Worm (Caenorhabditis elegans): ENCODE results near the gene C17G10.10.

C17G10.10 gene

ce11 chrII:5574925-5575324 lies 24.3 kb downstream of the C17G10.10 start (continued):
- TF ChIP-seq nhr-179 (tag; optimal IDR thresholded peaks at IDR 0.05): no peak
- TF ChIP-seq egrh-3 (GFP tag; IDR thresholded peaks at IDR 0.05): no peak
- TF ChIP-seq efl-1 (GFP tag; optimal IDR thresholded peaks at IDR 0.05): no peak
- no peak for TF ChIP-seq ceh-91 (GFP tag; IDR thresholded peaks at IDR 0.05)
- no peak for TF ChIP-seq ceh-27 (GFP tag; optimal IDR thresholded peaks at IDR 0.05)

- TF ChIP-seq hsf-1 (GFP tag; IDR thresholded peaks at IDR 0.05) (no peak), snpc-4 (GFP tag; optimal IDR thresholded peaks at IDR 0.05) (no peak), snpc-4 (tag; optimal IDR thresholded peaks at IDR 0.05) (peak in 1 of 4 experiments; percentile 51), lin-40 (tag; optimal IDR thresholded peaks at IDR 0.05) (peak; percentile 18), nhr-80 (tag; optimal IDR thresholded peaks at IDR 0.05) (peak; percentile 38), ama-1 (optimal IDR thresholded peaks at IDR 0.05) (peak; percentile 9), ama-1 (GFP tag; optimal IDR thresholded peaks at IDR 0.05) (no peak), hmg-1.2 (GFP tag; IDR thresholded peaks at IDR 0.05) (0 out of 2 replicates have a peak, but pooled peaks have one; percentile 32), atf-7 (tag; optimal IDR thresholded peaks at IDR 0.05) (peak; percentile 7), attf-5 (GFP tag; optimal IDR thresholded peaks at IDR 0.05) (peak; percentile 5), chd-7 (tag; optimal IDR thresholded peaks at IDR 0.05) (peak; percentile 35), egl-18 (GFP tag; IDR thresholded peaks at IDR 0.05) (no peak), cebp-1 (GFP tag; IDR thresholded peaks at IDR 0.05) (no peak), cebp-1 (tag; optimal IDR thresholded peaks at IDR 0.05) (peak; percentile 28), rpc-1 (optimal IDR thresholded peaks at IDR 0.05) (no peak), rpc-1 (tag; optimal IDR thresholded peaks at IDR 0.05) (no peak), lin-35 (GFP tag; optimal IDR thresholded peaks at IDR 0.05) (no peak), ztf-26 (tag; optimal IDR thresholded peaks at IDR 0.05) (peak; percentile 5)
Observed at ce11 chrII:5572082-5572746, 27.0 kb downstream of the C17G10.10 start.

DNA sequence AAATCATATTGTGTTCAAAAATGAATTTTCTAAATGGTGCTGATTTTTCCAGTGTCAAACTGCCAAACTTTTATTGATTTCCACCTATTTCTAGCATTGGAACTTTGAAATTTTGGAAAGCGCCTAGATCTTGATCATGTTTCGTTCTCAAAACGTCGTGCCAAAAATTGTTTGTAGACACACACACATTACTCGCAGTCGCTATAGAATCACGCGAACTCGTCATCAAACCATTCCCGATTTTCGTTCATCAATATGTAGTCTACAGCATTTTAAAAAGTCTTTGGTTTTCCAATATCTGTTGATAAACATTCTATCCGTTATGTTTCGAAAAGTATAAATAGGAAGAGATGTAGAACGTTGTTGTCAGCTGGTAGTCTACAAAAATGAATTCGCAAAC lies 28.9 kb downstream of the C17G10.10 start, which contains the start of the genes C17C3.1 and C17C3.15:
Gene C17C3.1 (plus strand): TSS at position 301 of the 400 bp plus-strand sequence.
Gene C17C3.15 (plus strand): TSS at position 383 of the 400 bp plus-strand sequence.
- TF ChIP-seq hsf-1 (GFP tag; IDR thresholded peaks at IDR 0.05): no peak
- no peak for TF ChIP-seq dpff-1 (tag; optimal IDR thresholded peaks at IDR 0.05)
- TF ChIP-seq nhr-80 (tag; optimal IDR thresholded peaks at IDR 0.05): no peak
- TF ChIP-seq aptf-3 (GFP tag; IDR thresholded peaks at IDR 0.05): no peak
- TF ChIP-seq nhr-120 (GFP tag; IDR thresholded peaks at IDR 0.05): no peak
- no peak for TF ChIP-seq lin-40 (tag; optimal IDR thresholded peaks at IDR 0.05)
- TF ChIP-seq C17E4.6 (GFP tag; IDR thresholded peaks at IDR 0.05): no peak
- TF ChIP-seq repo-1 (tag; optimal IDR thresholded peaks at IDR 0.05): no peak
- TF ChIP-seq egrh-3 (GFP tag; IDR thresholded peaks at IDR 0.05): no peak
- no peak for TF ChIP-seq F52B5.7 (tag; optimal IDR thresholded peaks at IDR 0.05)
- no peak for TF ChIP-seq Y95B8A.8 (GFP tag; IDR thresholded peaks at IDR 0.05)
- no peak for TF ChIP-seq lsl-1 (GFP tag; optimal IDR thresholded peaks at IDR 0.05)

- TF ChIP-seq hmg-1.2 (GFP tag; IDR thresholded peaks at IDR 0.05) (peak; percentile 74), snpc-4 (GFP tag; optimal IDR thresholded peaks at IDR 0.05) (no peak), snpc-4 (tag; optimal IDR thresholded peaks at IDR 0.05) (peak in 2 of 4 experiments; percentile 75 to 91), attf-6 (GFP tag; IDR thresholded peaks at IDR 0.05) (peak; percentile 82; the same call in 1 of the 2 replicates), nfyb-1 (GFP tag; IDR thresholded peaks at IDR 0.05) (0 out of 2 replicates have a peak, but pooled peaks have one; percentile 41), cebp-2 (GFP tag; IDR thresholded peaks at IDR 0.05) (0 out of 2 replicates have a peak, but pooled peaks have one; percentile 50), snpc-1.1 (tag; optimal IDR thresholded peaks at IDR 0.05; ENCODE audit: insufficient read depth) (peak; percentile 80), lin-40 (tag; optimal IDR thresholded peaks at IDR 0.05) (no peak), Y53F4B.3 (GFP tag; IDR thresholded peaks at IDR 0.05) (no peak), lin-26 (GFP tag; IDR thresholded peaks at IDR 0.05) (0 out of 2 replicates have a peak, but pooled peaks have one; percentile 56), F37B4.10 (GFP tag; IDR thresholded peaks at IDR 0.05) (no peak), pbrm-1 (GFP tag; IDR thresholded peaks at IDR 0.05) (peak; percentile 72; the same call in 1 of the 2 replicates), unc-130 (GFP tag; optimal IDR thresholded peaks at IDR 0.05) (no peak)
Observed at ce11 chrII:5565082-5565623, 34.0 kb downstream of the C17G10.10 start.
